Worm (Caenorhabditis elegans) whole organism, young adult: ENCODE results near the gene F08G2.4.

ENCODE experiments used
- B0035.1 ChIP-seq: sonication (generic microtip); optimal IDR thresholded peaks from 2 replicates; lab custom pipeline; 2016; ENCODE audit warnings: missing genetic modification characterization, mild to moderate bottlenecking, missing compliant biosample characterization, missing genotype, missing genetic modification reagents
- B0336.3 ChIP-seq: fragments of 200-800 bp; sonication (Bioruptor generic); IDR thresholded peaks from 2 replicates; pipeline ENCODE4 v1.3.6; 2022; ENCODE audit warnings: missing genetic modification characterization, missing compliant biosample characterization
- D2030.7 ChIP-seq: fragments of 200-800 bp; sonication (Bioruptor generic); IDR thresholded peaks from 2 replicates; pipeline ENCODE4 v1.3.6; 2022; ENCODE audit warnings: missing genetic modification reagents, missing genetic modification characterization, missing compliant biosample characterization
- F33H1.4 ChIP-seq: fragments of 200-800 bp; sonication (Bioruptor generic); IDR thresholded peaks from 2 replicates; pipeline ENCODE4 v1.3.6; 2022; ENCODE audit warnings: missing genetic modification reagents, missing genetic modification characterization, missing compliant biosample characterization
- F49E8.2 ChIP-seq: sonication (generic microtip); optimal IDR thresholded peaks from 3 replicates; lab custom pipeline; 2017; ENCODE audit warnings: missing genetic modification characterization, mild to moderate bottlenecking, missing compliant biosample characterization, antibody characterized with exemption, moderate library complexity; ENCODE audit not compliant: insufficient read depth
- Y79H2A.3 ChIP-seq: fragments of 200-800 bp; sonication (Bioruptor generic); conservative IDR thresholded peaks from 2 replicates; pipeline ENCODE4 v1.3.6; 2022; ENCODE audit warnings: missing genetic modification reagents, missing genetic modification characterization, missing compliant biosample characterization
- aptf-2 ChIP-seq: fragments of 200-800 bp; sonication (Bioruptor generic); conservative IDR thresholded peaks from 2 replicates; pipeline ENCODE4 v1.3.6; 2022; ENCODE audit warnings: missing genetic modification reagents, missing genetic modification characterization, missing compliant biosample characterization
- aptf-3 ChIP-seq: fragments of 200-800 bp; sonication (Bioruptor generic); IDR thresholded peaks from 2 replicates; pipeline ENCODE4 v1.3.6; 2022; ENCODE audit warnings: missing genetic modification characterization, missing compliant biosample characterization
- attf-6 ChIP-seq: fragments of 200-800 bp; sonication (Bioruptor generic); IDR thresholded peaks from 2 replicates; pipeline ENCODE4 v1.3.6; 2022; ENCODE audit warnings: missing genetic modification reagents, missing genetic modification characterization, missing compliant biosample characterization
- cebp-2 ChIP-seq: fragments of 200-800 bp; sonication (Bioruptor generic); IDR thresholded peaks from 2 replicates; pipeline ENCODE4 v1.3.6; 2022; ENCODE audit warnings: missing genetic modification characterization, missing compliant biosample characterization
- dox-1 ChIP-seq: fragments of 200-800 bp; sonication (Bioruptor generic); IDR thresholded peaks from 2 replicates; pipeline ENCODE4 v1.3.6; 2022; ENCODE audit warnings: missing genetic modification reagents, missing genetic modification characterization, missing compliant biosample characterization
- dpff-1 ChIP-seq: sonication (generic microtip); optimal IDR thresholded peaks from 2 replicates; lab custom pipeline; 2017; ENCODE audit warnings: mild to moderate bottlenecking, missing genetic modification characterization, missing compliant biosample characterization
- egrh-3 ChIP-seq: fragments of 200-800 bp; sonication (Bioruptor generic); IDR thresholded peaks from 2 replicates; pipeline ENCODE4 v1.3.6; 2022; ENCODE audit warnings: missing genetic modification reagents, missing genetic modification characterization, missing compliant biosample characterization
- ekl-4 ChIP-seq: fragments of 200-800 bp; sonication (Bioruptor generic); IDR thresholded peaks from 2 replicates; pipeline ENCODE4 v1.3.6; 2022; ENCODE audit warnings: missing genetic modification reagents, missing genetic modification characterization, missing compliant biosample characterization
- hmg-1.2 ChIP-seq: fragments of 200-800 bp; sonication (Bioruptor generic); IDR thresholded peaks from 2 replicates; pipeline ENCODE4 v1.3.6; 2022; ENCODE audit warnings: missing genetic modification reagents, missing genetic modification characterization, missing compliant biosample characterization
- lin-26 ChIP-seq: fragments of 200-800 bp; sonication (Bioruptor generic); IDR thresholded peaks from 2 replicates; pipeline ENCODE4 v1.3.6; 2022; ENCODE audit warnings: missing genetic modification reagents, missing genetic modification characterization, missing compliant biosample characterization
- lsl-1 ChIP-seq: fragments of 200-800 bp; sonication (Bioruptor generic); optimal IDR thresholded peaks from 2 replicates; lab custom pipeline; 2018; ENCODE audit warnings: mild to moderate bottlenecking, missing genetic modification characterization, moderate library complexity, missing compliant biosample characterization
- madf-3 ChIP-seq: fragments of 200-800 bp; sonication (Bioruptor generic); IDR thresholded peaks from 2 replicates; pipeline ENCODE4 v1.3.6; 2022; ENCODE audit warnings: missing genetic modification reagents, missing genetic modification characterization, missing compliant biosample characterization
- madf-6 ChIP-seq: fragments of 200-800 bp; sonication (Bioruptor generic); IDR thresholded peaks from 2 replicates; pipeline ENCODE4 v1.3.6; 2022; ENCODE audit warnings: missing genetic modification reagents, missing genetic modification characterization, missing compliant biosample characterization
- madf-8 ChIP-seq: fragments of 200-800 bp; sonication (Bioruptor generic); conservative IDR thresholded peaks from 2 replicates; pipeline ENCODE4 v1.3.6; 2022; ENCODE audit warnings: missing genetic modification reagents, missing genetic modification characterization, missing compliant biosample characterization
- mcd-1 ChIP-seq: fragments of 200-800 bp; sonication (Bioruptor generic); IDR thresholded peaks from 2 replicates; pipeline ENCODE4 v1.3.6; 2022; ENCODE audit warnings: missing genetic modification reagents, missing genetic modification characterization, missing compliant biosample characterization
- nfyb-1 ChIP-seq: fragments of 200-800 bp; sonication (Bioruptor generic); IDR thresholded peaks from 2 replicates; pipeline ENCODE4 v1.3.6; 2022; ENCODE audit warnings: missing genetic modification reagents, missing genetic modification characterization, missing compliant biosample characterization
- pbrm-1 ChIP-seq: fragments of 200-800 bp; sonication (Bioruptor generic); IDR thresholded peaks from 2 replicates; pipeline ENCODE4 v1.3.6; 2022; ENCODE audit warnings: missing genetic modification reagents, missing genetic modification characterization, missing compliant biosample characterization
- snpc-1.1 ChIP-seq: sonication (generic microtip); optimal IDR thresholded peaks from 2 replicates; lab custom pipeline; 2017; ENCODE audit warnings: missing genetic modification characterization, mild to moderate bottlenecking, missing compliant biosample characterization, antibody characterized with exemption, moderate library complexity, missing genotype, missing genetic modification reagents; ENCODE audit not compliant: insufficient read depth
- snpc-1.3 ChIP-seq: sonication (generic microtip); optimal IDR thresholded peaks from 2 replicates; lab custom pipeline; 2017; ENCODE audit warnings: missing genetic modification characterization, mild to moderate bottlenecking, missing compliant biosample characterization, antibody characterized with exemption, moderate library complexity, missing genotype, missing genetic modification reagents; ENCODE audit not compliant: insufficient read depth
- snpc-3.4 ChIP-seq: sonication (generic microtip); optimal IDR thresholded peaks from 2 replicates; lab custom pipeline; 2017; ENCODE audit warnings: missing genetic modification characterization, mild to moderate bottlenecking, missing compliant biosample characterization, antibody characterized with exemption, moderate library complexity, missing genotype, missing genetic modification reagents
- snpc-4 ChIP-seq, 5 experiments: fragments of 150-350 bp in 1 of 5; sonication (generic microtip) in 4 of 5; optimal IDR thresholded peaks; 2 replicates each; lab custom pipeline; 2014 to 2018; ENCODE audit warnings: missing genetic modification characterization in 5 of 5, missing biosample characterization in 3 of 5, antibody characterized with exemption in 2 of 5, mild to moderate bottlenecking in 2 of 5, missing compliant biosample characterization in 2 of 5, missing genotype in 2 of 5, moderate library complexity in 2 of 5, missing genetic modification reagents in 1 of 5
- tbp1 ChIP-seq: fragments of 200-800 bp; sonication (Bioruptor generic); optimal IDR thresholded peaks from 2 replicates; lab custom pipeline; 2018; ENCODE audit warnings: mild to moderate bottlenecking, missing genetic modification characterization, missing compliant biosample characterization
- zfh-2 ChIP-seq: fragments of 200-800 bp; sonication (Bioruptor generic); conservative IDR thresholded peaks from 2 replicates; pipeline ENCODE4 v1.3.6; 2022; ENCODE audit warnings: missing genetic modification reagents, missing genetic modification characterization, missing compliant biosample characterization

F08G2.4 gene

DNA sequence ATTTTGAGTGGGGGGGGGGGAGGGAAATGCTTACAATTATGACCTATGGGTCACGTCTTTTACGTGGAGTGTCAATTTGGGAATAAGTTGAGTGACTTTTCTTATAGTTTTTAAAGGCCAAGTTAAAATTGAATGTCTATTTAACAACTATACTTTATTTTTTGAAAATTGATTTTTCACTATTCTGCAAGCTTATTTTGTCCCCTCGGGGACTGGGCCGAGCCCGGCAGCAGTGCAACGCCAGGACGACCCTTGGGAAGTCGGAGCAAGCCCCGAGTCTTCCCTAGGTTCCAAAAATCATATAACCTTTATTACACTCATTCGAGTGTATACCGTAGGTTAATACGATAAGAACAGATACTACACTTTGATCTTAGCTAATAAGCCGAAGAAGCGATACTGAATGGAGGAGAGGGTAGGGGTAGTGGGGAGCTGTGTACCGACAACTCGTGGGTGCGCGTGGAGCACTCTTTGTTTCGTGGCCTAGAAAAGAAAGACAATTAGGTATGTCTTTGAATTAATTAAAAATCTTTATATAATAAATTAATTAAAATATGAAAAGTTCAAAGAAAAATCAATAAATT lies 5.4 kb downstream of the F08G2.4 start, which contains the start of gene ins-37:
Gene ins-37 (minus strand): TSS at position 384 of the 584 bp plus-strand sequence.
- peak; percentile 44; the same call in 1 of the 2 replicates for TF ChIP-seq dox-1
- peak; percentile 93 for TF ChIP-seq attf-6 (GFP tag; lab: Robert Waterston, UW)
- TF ChIP-seq D2030.7 (GFP tag; lab: Robert Waterston, UW): peak; percentile 81
- peak; percentile 52 for TF ChIP-seq tbp1 (GFP tag; lab: Kevin White, UChicago)
- peak; percentile 95 for TF ChIP-seq lin-26 (GFP tag; lab: Robert Waterston, UW)
- TF ChIP-seq B0336.3 (GFP tag; lab: Robert Waterston, UW): 0 out of 2 replicates have a peak, but pooled peaks have one; percentile 39
- peak; percentile 47 for TF ChIP-seq snpc-1.3 (tag; lab: Kevin White, UChicago)
- TF ChIP-seq madf-6 (GFP tag; lab: Robert Waterston, UW): peak; percentile 62; the same call in 1 of the 2 replicates
- peak; percentile 73 for TF ChIP-seq snpc-3.4 (tag; lab: Kevin White, UChicago)
- 0 out of 2 replicates have a peak, but pooled peaks have one; percentile 11 for TF ChIP-seq F33H1.4 (GFP tag; lab: Robert Waterston, UW)
- 0 out of 2 replicates have a peak, but pooled peaks have one; percentile 43 for TF ChIP-seq pbrm-1 (GFP tag; lab: Robert Waterston, UW)
- TF ChIP-seq aptf-2 (GFP tag; lab: Robert Waterston, UW): peak; percentile 92
- TF ChIP-seq lsl-1 (GFP tag; lab: Kevin White, UChicago): peak; percentile 62
- 0 out of 2 replicates have a peak, but pooled peaks have one; percentile 42 for TF ChIP-seq ekl-4 (GFP tag; lab: Robert Waterston, UW)
- TF ChIP-seq F49E8.2 (tag; lab: Kevin White, UChicago): peak; percentile 46
- TF ChIP-seq snpc-1.1: peak; percentile 92
- TF ChIP-seq mcd-1: 0 out of 2 replicates have a peak, but pooled peaks have one; percentile 7
- TF ChIP-seq hmg-1.2 (GFP tag; lab: Robert Waterston, UW): peak; percentile 35; the same call in 1 of the 2 replicates
- peak; percentile 27; the same call in 1 of the 2 replicates for TF ChIP-seq madf-8 (GFP tag; lab: Robert Waterston, UW)
- TF ChIP-seq snpc-4 (GFP tag; optimal IDR thresholded peaks at IDR 0.05; lab: Kevin White, UChicago): peak; percentile 86
- TF ChIP-seq snpc-4 (tag; optimal IDR thresholded peaks at IDR 0.05; lab: Kevin White, UChicago): peak; percentile 68 to 95 (median 90)
- TF ChIP-seq nfyb-1 (GFP tag; lab: Robert Waterston, UW): 0 out of 2 replicates have a peak, but pooled peaks have one; percentile 36
- 0 out of 2 replicates have a peak, but pooled peaks have one; percentile 46 for TF ChIP-seq Y79H2A.3 (GFP tag; lab: Robert Waterston, UW)
- TF ChIP-seq madf-3 (GFP tag; lab: Robert Waterston, UW): 0 out of 2 replicates have a peak, but pooled peaks have one; percentile 3
- 0 out of 2 replicates have a peak, but pooled peaks have one; percentile 10 for TF ChIP-seq aptf-3 (GFP tag; lab: Robert Waterston, UW)

DNA sequence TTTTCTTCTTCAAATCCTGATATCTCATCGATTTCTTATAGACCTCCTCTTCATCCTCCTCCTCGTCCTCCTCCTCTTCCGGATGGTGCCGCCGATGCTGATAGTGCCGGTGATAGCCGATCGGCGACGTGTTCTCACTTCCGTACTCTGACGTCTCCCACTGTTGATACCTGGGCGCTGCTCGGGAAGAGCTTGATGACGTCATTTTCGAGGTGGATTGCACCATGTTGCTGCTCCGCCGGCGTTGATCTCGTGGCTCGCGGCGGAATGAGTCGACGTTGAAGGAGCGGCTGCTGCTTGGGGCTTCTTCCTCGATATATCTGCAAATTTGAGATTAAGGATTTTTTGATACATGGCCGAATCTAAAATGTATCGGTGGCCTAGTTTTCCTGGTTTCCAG lies 8.0 kb downstream of the F08G2.4 start:
- TF ChIP-seq egrh-3 (GFP tag; lab: Robert Waterston, UW): peak; percentile 26; the same call in 1 of the 2 replicates
- no peak for TF ChIP-seq cebp-2 (GFP tag; lab: Robert Waterston, UW)
- TF ChIP-seq zfh-2 (GFP tag; lab: Robert Waterston, UW): peak; percentile 72

DNA sequence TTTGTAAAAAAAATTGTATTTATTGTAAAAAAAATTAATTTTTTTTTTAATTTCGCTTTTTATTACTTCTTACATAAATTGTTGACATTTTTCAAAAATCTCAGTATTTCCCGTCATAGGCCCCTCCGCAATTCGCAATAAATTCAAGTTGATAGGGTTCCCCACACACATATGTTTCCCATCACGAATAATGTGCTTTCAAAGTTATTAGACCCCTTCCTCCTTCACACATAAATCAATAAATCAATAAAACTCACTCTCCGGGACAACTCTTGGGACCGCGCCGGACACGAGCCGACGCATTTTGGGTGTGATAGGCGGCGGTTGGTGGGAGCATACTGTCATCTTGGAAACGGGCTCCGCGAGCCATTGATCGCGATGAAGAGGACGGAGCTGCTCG lies 9.1 kb downstream of the F08G2.4 start:
- no peak for TF ChIP-seq dpff-1 (tag; lab: Kevin White, UChicago)
- TF ChIP-seq zfh-2 (GFP tag; lab: Robert Waterston, UW): peak; percentile 42; the same call in 1 of the 2 replicates

DNA sequence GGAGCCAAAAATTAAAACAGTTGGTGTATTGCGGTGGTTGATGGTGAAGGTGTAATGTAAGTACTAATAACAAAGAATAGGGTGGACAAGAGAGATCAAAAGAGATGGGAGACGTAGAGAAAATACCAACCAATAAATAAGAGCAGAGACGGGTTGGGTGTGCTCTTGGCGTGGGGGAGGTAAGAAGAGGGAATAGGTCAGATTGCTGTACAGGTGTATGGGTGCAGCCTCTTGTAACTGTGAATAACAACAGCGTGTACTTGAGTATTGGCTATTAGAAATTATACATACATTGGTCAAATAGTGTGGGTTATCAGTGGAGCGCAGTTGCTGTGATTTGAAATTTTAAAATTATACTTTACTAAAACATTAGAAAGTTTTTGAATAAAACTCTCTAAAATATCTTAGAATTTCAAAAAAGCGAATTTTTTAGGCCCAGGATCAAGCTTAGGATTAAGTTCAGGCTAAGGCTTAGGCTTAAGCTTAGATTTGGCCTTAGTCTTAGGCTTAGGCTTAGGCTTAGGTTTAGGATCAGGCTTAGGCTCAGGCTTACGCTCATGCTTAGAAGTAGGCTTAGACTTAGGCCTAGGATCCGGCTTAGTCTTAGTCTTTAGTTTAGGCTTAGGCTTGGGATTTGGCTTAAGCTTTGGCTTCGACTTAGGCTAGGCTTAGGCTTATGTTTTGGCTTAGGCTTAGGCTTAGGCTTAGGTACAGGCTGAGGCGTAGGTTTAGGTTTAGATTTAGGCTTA lies 10.9 kb downstream of the F08G2.4 start, which contains the start of gene F08G2.7:
Gene F08G2.7 (minus strand): TSS at position 51 of the 749 bp plus-strand sequence.
- no peak for TF ChIP-seq B0035.1
